Fruit fly (Drosophila melanogaster) whole organism, embryonic: ENCODE measurements around the gene CG33111.
A peak's percentile ranks its signal among the peaks of the same experiment; 100 is the strongest.

Source experiments
- ATbp ChIP-seq: fragments of 200-800 bp; sonication (Bioruptor generic); optimal IDR thresholded peaks from 2 replicates; lab custom pipeline; 2017; ENCODE audit warnings: missing biosample characterization, mild to moderate bottlenecking, missing genetic modification characterization, missing genetic modification reagents
- Bgb ChIP-seq: fragments of 200-800 bp; sonication (Bioruptor generic); IDR thresholded peaks from 2 replicates; pipeline ENCODE4 v1.3.6; 2022; ENCODE audit warnings: missing biosample characterization, missing genetic modification characterization; ENCODE audit not compliant: partially characterized antibody
- Blimp-1 ChIP-seq: fragments of 200-800 bp; sonication (Bioruptor generic); optimal IDR thresholded peaks from 3 replicates; lab custom pipeline; 2018; ENCODE audit warnings: missing biosample characterization, missing genetic modification characterization, mild to moderate bottlenecking, moderate library complexity, missing genetic modification reagents
- CG10543 ChIP-seq: fragments of 200-800 bp; sonication (Bioruptor generic); optimal IDR thresholded peaks from 3 replicates; lab custom pipeline; 2017; ENCODE audit warnings: missing biosample characterization, mild to moderate bottlenecking, missing genetic modification characterization, moderate library complexity
- CG10565 ChIP-seq: fragments of 200-800 bp; sonication (Bioruptor generic); optimal IDR thresholded peaks from 3 replicates; lab custom pipeline; 2016; ENCODE audit warnings: missing biosample characterization, mild to moderate bottlenecking, missing genetic modification characterization
- CG11085 ChIP-seq: fragments of 200-800 bp; sonication (Bioruptor generic); IDR thresholded peaks from 2 replicates; pipeline ENCODE4 v1.3.6; 2022; ENCODE audit warnings: missing biosample characterization, missing genetic modification characterization
- CG13775 ChIP-seq: fragments of 200-800 bp; sonication (Bioruptor generic); optimal IDR thresholded peaks from 3 replicates; lab custom pipeline; 2017; ENCODE audit warnings: missing biosample characterization, mild to moderate bottlenecking, missing genetic modification characterization
- CG14050 ChIP-seq: fragments of 200-800 bp; sonication (Bioruptor generic); IDR thresholded peaks from 3 replicates; pipeline ENCODE4 v1.3.6; 2022; ENCODE audit warnings: missing biosample characterization, missing genetic modification characterization
- CG17802 ChIP-seq: fragments of 200-800 bp; sonication (Bioruptor generic); optimal IDR thresholded peaks from 2 replicates; lab custom pipeline; 2018; ENCODE audit warnings: missing biosample characterization, mild to moderate bottlenecking, missing genetic modification characterization, moderate library complexity
- CG18262 ChIP-seq: fragments of 200-800 bp; optimal IDR thresholded peaks from 3 replicates; lab custom pipeline; 2019; ENCODE audit warnings: missing biosample characterization, mild to moderate bottlenecking, missing genetic modification characterization, moderate library complexity
- CG18764 ChIP-seq: fragments of 200-800 bp; sonication (Bioruptor generic); optimal IDR thresholded peaks from 3 replicates; lab custom pipeline; 2016; ENCODE audit warnings: missing biosample characterization, missing genetic modification characterization
- CG4360 ChIP-seq: fragments of 200-800 bp; sonication (Bioruptor generic); IDR thresholded peaks from 2 replicates; pipeline ENCODE4 v1.3.6; 2022; ENCODE audit warnings: missing biosample characterization, missing genetic modification characterization
- CG4424 ChIP-seq: fragments of 200-800 bp; sonication (Bioruptor generic); optimal IDR thresholded peaks from 3 replicates; lab custom pipeline; 2016; ENCODE audit warnings: missing biosample characterization, missing genetic modification characterization
- CG4730 ChIP-seq: fragments of 200-800 bp; sonication (Bioruptor generic); IDR thresholded peaks from 2 replicates; pipeline ENCODE4 v1.3.6; 2022; ENCODE audit warnings: missing biosample characterization, missing genetic modification characterization
- CG6689 ChIP-seq: fragments of 200-800 bp; sonication (Bioruptor generic); IDR thresholded peaks from 2 replicates; pipeline ENCODE4 v1.3.6; 2022; ENCODE audit warnings: missing biosample characterization, missing genetic modification characterization
- CG7963 ChIP-seq: fragments of 200-800 bp; sonication (Bioruptor generic); IDR thresholded peaks from 3 replicates; pipeline ENCODE4 v1.3.6; 2022; ENCODE audit warnings: missing biosample characterization, missing genetic modification characterization; ENCODE audit not compliant: partially characterized antibody
- CG9727 ChIP-seq: fragments of 200-800 bp; sonication (Bioruptor generic); optimal IDR thresholded peaks from 3 replicates; lab custom pipeline; 2017; ENCODE audit warnings: missing biosample characterization, mild to moderate bottlenecking, missing genetic modification characterization
- CG9876 ChIP-seq: fragments of 200-800 bp; sonication (Bioruptor generic); optimal IDR thresholded peaks from 2 replicates; lab custom pipeline; 2016; ENCODE audit warnings: missing biosample characterization, missing genetic modification characterization
- D ChIP-seq, 2 experiments: fragments of 200-800 bp in 1 of 2; fragments of >200 bp in 1 of 2; sonication (Bioruptor generic) in 1 of 2; optimal IDR thresholded peaks; 2 replicates in 1 of 2; 3 replicates in 1 of 2; lab custom pipeline; 2017; ENCODE audit warnings: mild to moderate bottlenecking in 1 of 2, missing biosample characterization in 1 of 2, missing genetic modification characterization in 1 of 2, missing genetic modification reagents in 1 of 2
- Dll ChIP-seq: fragments of 200-800 bp; sonication (Bioruptor generic); IDR thresholded peaks from 4 replicates; pipeline ENCODE4 v1.3.6; 2022; ENCODE audit warnings: missing biosample characterization, missing genetic modification characterization; ENCODE audit not compliant: partially characterized antibody
- Dref ChIP-seq: fragments of 200-800 bp; sonication (Bioruptor generic); IDR thresholded peaks from 2 replicates; pipeline ENCODE4 v1.3.6; 2022; ENCODE audit warnings: missing biosample characterization, missing genetic modification characterization
- HLHmδ ChIP-seq: fragments of 200-800 bp; sonication (Bioruptor generic); optimal IDR thresholded peaks from 2 replicates; lab custom pipeline; 2018; ENCODE audit warnings: missing biosample characterization, mild to moderate bottlenecking, missing genetic modification characterization, moderate library complexity
- Hr39 ChIP-seq: fragments of >200 bp; optimal IDR thresholded peaks from 2 replicates; lab custom pipeline; 2017
- Hr51 ChIP-seq, 2 experiments: fragments of 200-800 bp; sonication (Bioruptor generic); optimal IDR thresholded peaks; 2 replicates in 1 of 2; 3 replicates in 1 of 2; lab custom pipeline; 2016 to 2018; ENCODE audit warnings: missing biosample characterization in 2 of 2, missing genetic modification characterization in 2 of 2, mild to moderate bottlenecking in 1 of 2, moderate library complexity in 1 of 2
- Kr ChIP-seq: fragments of 200-800 bp; sonication (Bioruptor generic); optimal IDR thresholded peaks from 2 replicates; lab custom pipeline; 2017; ENCODE audit warnings: missing biosample characterization, mild to moderate bottlenecking, missing genetic modification characterization
- MTF-1 ChIP-seq: fragments of 200-800 bp; sonication (Bioruptor generic); optimal IDR thresholded peaks from 2 replicates; lab custom pipeline; 2018; ENCODE audit warnings: missing biosample characterization, mild to moderate bottlenecking, missing genetic modification characterization, borderline replicate concordance
- Med ChIP-seq: fragments of 200-800 bp; sonication (Bioruptor generic); peaks from one replicate; lab custom pipeline; 2016; ENCODE audit warnings: missing biosample characterization, missing genetic modification characterization, mild to moderate bottlenecking, inconsistent platforms, moderate library complexity
- Nf-YB ChIP-seq: fragments of 200-800 bp; sonication (Bioruptor generic); optimal IDR thresholded peaks from 3 replicates; lab custom pipeline; 2019; ENCODE audit warnings: missing biosample characterization, mild to moderate bottlenecking, missing genetic modification characterization, moderate library complexity
- Trl ChIP-seq, 3 experiments: fragments of >200 bp in 2 of 3; fragments of 200-800 bp in 1 of 3; sonication (Bioruptor generic) in 1 of 3; optimal IDR thresholded peaks; 2 replicates in 1 of 3; 3 replicates in 2 of 3; lab custom pipeline; 2016 to 2017; ENCODE audit warnings: missing biosample characterization in 1 of 3, missing genetic modification characterization in 1 of 3
- amos ChIP-seq: fragments of 200-800 bp; sonication (Bioruptor generic); IDR thresholded peaks from 2 replicates; pipeline ENCODE4 v1.3.6; 2022; ENCODE audit warnings: missing biosample characterization, missing genetic modification characterization; ENCODE audit not compliant: partially characterized antibody
- bab2 ChIP-seq: fragments of 200-800 bp; sonication (Bioruptor generic); optimal IDR thresholded peaks from 2 replicates; lab custom pipeline; 2016; ENCODE audit warnings: missing biosample characterization, missing genetic modification characterization
- cad ChIP-seq: fragments of >200 bp; optimal IDR thresholded peaks from 2 replicates; lab custom pipeline; 2017; ENCODE audit warnings: missing biosample characterization, missing genetic modification characterization
- crol ChIP-seq: fragments of 200-800 bp; sonication (Bioruptor generic); IDR thresholded peaks from 2 replicates; pipeline ENCODE4 v1.3.6; 2022; ENCODE audit warnings: missing biosample characterization, missing genetic modification characterization
- crp ChIP-seq, 2 experiments: fragments of 200-800 bp; sonication (Bioruptor generic); optimal IDR thresholded peaks; 2 replicates in 1 of 2; 3 replicates in 1 of 2; lab custom pipeline; 2017; ENCODE audit warnings: missing biosample characterization in 2 of 2, missing genetic modification characterization in 2 of 2, mild to moderate bottlenecking in 1 of 2, moderate library complexity in 1 of 2
- fd64A ChIP-seq: fragments of 200-800 bp; sonication (Bioruptor generic); optimal IDR thresholded peaks from 3 replicates; lab custom pipeline; 2018; ENCODE audit warnings: missing biosample characterization, mild to moderate bottlenecking, missing genetic modification characterization
- gce ChIP-seq: fragments of 200-800 bp; sonication (Bioruptor generic); IDR thresholded peaks from 3 replicates; pipeline ENCODE4 v1.3.6; 2022; ENCODE audit warnings: missing biosample characterization, missing genetic modification characterization
- gsb ChIP-seq: fragments of 200-800 bp; sonication (Bioruptor generic); IDR thresholded peaks from 2 replicates; pipeline ENCODE4 v1.3.6; 2022; ENCODE audit warnings: missing biosample characterization, missing genetic modification characterization
- hbn ChIP-seq: fragments of 200-800 bp; sonication (Bioruptor generic); IDR thresholded peaks from 2 replicates; pipeline ENCODE4 v1.3.6; 2022; ENCODE audit warnings: missing biosample characterization, missing genetic modification characterization; ENCODE audit not compliant: partially characterized antibody
- insv ChIP-seq, 2 experiments: fragments of 200-800 bp; sonication (Bioruptor generic); optimal IDR thresholded peaks; 3 replicates each; lab custom pipeline; 2016 to 2018; ENCODE audit warnings: missing biosample characterization in 2 of 2, missing genetic modification characterization in 2 of 2
- jing ChIP-seq: fragments of 200-800 bp; sonication (Bioruptor generic); optimal IDR thresholded peaks from 2 replicates; lab custom pipeline; 2018; ENCODE audit warnings: missing biosample characterization, mild to moderate bottlenecking, missing genetic modification characterization
- kah ChIP-seq: fragments of 200-800 bp; sonication (Bioruptor generic); optimal IDR thresholded peaks from 2 replicates; lab custom pipeline; 2018; ENCODE audit warnings: missing biosample characterization, mild to moderate bottlenecking, missing genetic modification characterization
- mam ChIP-seq: fragments of 200-800 bp; sonication (Bioruptor generic); optimal IDR thresholded peaks from 3 replicates; lab custom pipeline; 2016; ENCODE audit warnings: missing biosample characterization, missing genetic modification characterization
- oc ChIP-seq: fragments of 200-800 bp; sonication (Bioruptor generic); optimal IDR thresholded peaks from 2 replicates; lab custom pipeline; 2018; ENCODE audit warnings: missing biosample characterization, mild to moderate bottlenecking, missing genetic modification characterization, moderate library complexity
- peb ChIP-seq: fragments of 200-800 bp; sonication (Bioruptor generic); IDR thresholded peaks from 2 replicates; pipeline ENCODE4 v1.3.6; 2022; ENCODE audit warnings: missing biosample characterization, missing genetic modification characterization
- row ChIP-seq: fragments of 200-800 bp; sonication (Bioruptor generic); IDR thresholded peaks from 3 replicates; pipeline ENCODE4 v1.3.6; 2022; ENCODE audit warnings: missing biosample characterization, missing genetic modification characterization
- sc ChIP-seq, 3 experiments: fragments of >200 bp in 2 of 3; fragments of 200-800 bp in 1 of 3; sonication (Bioruptor generic) in 1 of 3; optimal IDR thresholded peaks; 2 replicates in 2 of 3; 3 replicates in 1 of 3; lab custom pipeline; 2017; ENCODE audit warnings: mild to moderate bottlenecking in 1 of 3, missing biosample characterization in 1 of 3, missing genetic modification characterization in 1 of 3, missing genetic modification reagents in 1 of 3
- sens-2 ChIP-seq: fragments of 200-800 bp; sonication (Bioruptor generic); IDR thresholded peaks from 2 replicates; pipeline ENCODE4 v1.3.6; 2022; ENCODE audit warnings: missing biosample characterization, missing genetic modification characterization
- sisA ChIP-seq: fragments of 200-800 bp; sonication (Bioruptor generic); IDR thresholded peaks from 2 replicates; pipeline ENCODE4 v1.3.6; 2022; ENCODE audit warnings: missing biosample characterization, missing genetic modification characterization
- trem ChIP-seq: fragments of 200-800 bp; optimal IDR thresholded peaks from 3 replicates; lab custom pipeline; 2019; ENCODE audit warnings: missing biosample characterization, mild to moderate bottlenecking, missing genetic modification characterization, moderate library complexity

CG33111 gene

dm6 chr3R:23763015-23763414, 56.0 kb downstream of the CG33111 start, which contains the start of gene udt (continued):
- TF ChIP-seq jing (GFP tag; lab: Kevin White, UChicago) (no peak), hbn (GFP tag; lab: Robert Waterston, UW) (no peak), CG10543 (no peak), CG9876 (GFP tag; lab: Kevin White, UChicago) (no peak), sisA (GFP tag; lab: Robert Waterston, UW) (no peak), kah (no peak), Hr39 (no peak), fd64A (GFP tag; lab: Kevin White, UChicago) (no peak), Nf-YB (GFP tag; lab: Kevin White, UChicago) (no peak), gsb (GFP tag; lab: Robert Waterston, UW) (no peak), sens-2 (GFP tag; lab: Robert Waterston, UW) (no peak), oc (peak; percentile 51), crp (GFP tag; optimal IDR thresholded peaks at IDR 0.05; lab: Kevin White, UChicago) (no peak), Blimp-1 (GFP tag; lab: Kevin White, UChicago) (no peak), CG17802 (tag; lab: Kevin White, UChicago) (no peak), CG4730 (GFP tag; lab: Robert Waterston, UW) (no peak), CG18764 (GFP tag; lab: Kevin White, UChicago) (no peak), Kr (GFP tag; lab: Kevin White, UChicago) (no peak), CG10565 (GFP tag; lab: Kevin White, UChicago) (no peak), Trl (optimal IDR thresholded peaks at IDR 0.05; lab: Kevin White, UChicago) (no peak), Trl (GFP tag; optimal IDR thresholded peaks at IDR 0.05; lab: Kevin White, UChicago) (no peak), Bgb (GFP tag; lab: Robert Waterston, UW) (peak; percentile 8; the same call in 1 of the 2 replicates), CG18262 (tag; lab: Kevin White, UChicago) (no peak), CG13775 (GFP tag; lab: Kevin White, UChicago) (no peak), Dref (GFP tag; lab: Robert Waterston, UW) (0 out of 2 replicates have a peak, but pooled peaks have one; percentile 34), CG14050 (GFP tag; lab: Robert Waterston, UW) (no peak), D (optimal IDR thresholded peaks at IDR 0.05; lab: Kevin White, UChicago) (no peak), D (GFP tag; optimal IDR thresholded peaks at IDR 0.05; lab: Kevin White, UChicago) (no peak), CG4424 (GFP tag; lab: Kevin White, UChicago) (no peak), amos (GFP tag; lab: Robert Waterston, UW) (peak; percentile 8; the same call in 1 of the 2 replicates), peb (GFP tag; lab: Robert Waterston, UW) (no peak), CG11085 (GFP tag; lab: Robert Waterston, UW) (no peak), mam (peak; percentile 43), insv (GFP tag; optimal IDR thresholded peaks at IDR 0.05; lab: Kevin White, UChicago) (no peak), gce (GFP tag; lab: Robert Waterston, UW) (no peak), Med (GFP tag; lab: Kevin White, UChicago) (peak; percentile 78), CG7963 (no peak), sc (optimal IDR thresholded peaks at IDR 0.05; lab: Kevin White, UChicago) (no peak), sc (GFP tag; optimal IDR thresholded peaks at IDR 0.05; lab: Kevin White, UChicago) (no peak), bab2 (no peak), crol (GFP tag; lab: Robert Waterston, UW) (no peak), CG6689 (GFP tag; lab: Robert Waterston, UW) (no peak), CG9727 (GFP tag; lab: Kevin White, UChicago) (no peak), cad (GFP tag; lab: Kevin White, UChicago) (no peak), trem (tag; lab: Kevin White, UChicago) (peak; percentile 35), row (GFP tag; lab: Robert Waterston, UW) (no peak), ATbp (GFP tag; lab: Kevin White, UChicago) (no peak), HLHmδ (GFP tag; lab: Kevin White, UChicago) (no peak), CG4360 (no peak), Hr51 (GFP tag; optimal IDR thresholded peaks at IDR 0.05; lab: Kevin White, UChicago) (no peak), Dll (GFP tag; lab: Robert Waterston, UW) (peak; percentile 44; the same call in 1 of the 4 replicates), MTF-1 (GFP tag; lab: Kevin White, UChicago) (no peak)
